Worm (Caenorhabditis elegans) whole organism, L4 larva: ENCODE results near the gene dmd-3.

ENCODE experiments used
- ama-1 ChIP-seq: fragments of 150-350 bp; optimal IDR thresholded peaks from 2 replicates; lab custom pipeline; 2014; ENCODE audit warnings: inconsistent platforms, mixed read lengths
- madf-5 ChIP-seq, 2 experiments: fragments of 200-800 bp; sonication (Bioruptor generic); IDR thresholded peaks; 2 replicates each; pipeline ENCODE4 v1.3.6; 2022; ENCODE audit warnings: missing compliant biosample characterization in 2 of 2, missing genetic modification characterization in 2 of 2
- nhr-237 ChIP-seq: sonication (generic microtip); optimal IDR thresholded peaks from 2 replicates; lab custom pipeline; 2017; ENCODE audit warnings: missing biosample characterization, missing genetic modification characterization
- tag-97 ChIP-seq: fragments of 200-800 bp; sonication (Bioruptor generic); IDR thresholded peaks from 2 replicates; pipeline ENCODE4 v1.3.6; 2022; ENCODE audit warnings: missing genetic modification characterization, missing compliant biosample characterization

ce11 chrV:19629973-19630372 is 25.1 kb downstream of the dmd-3 start:
- no peak for TF ChIP-seq ama-1
- TF ChIP-seq madf-5 (GFP tag; IDR thresholded peaks at IDR 0.05; lab: Robert Waterston, UW), result no peak
- TF ChIP-seq tag-97 (GFP tag; lab: Robert Waterston, UW), result no peak
- no peak for TF ChIP-seq nhr-237 (tag; lab: Kevin White, UChicago)
